Fruit fly (Drosophila melanogaster) S2 (cell line): ENCODE measurements around the gene tub.

Experiments used
- CG8478 ChIP-seq: fragments of >200 bp; optimal IDR thresholded peaks from 2 replicates; lab custom pipeline; 2018
- CTCF ChIP-seq, 2 experiments: fragments of >200 bp; optimal IDR thresholded peaks; 2 replicates each; lab custom pipeline; 2018

- TF ChIP-seq CTCF (optimal IDR thresholded peaks at IDR 0.05; lab: Kevin White, UChicago) = no peak
- no peak for TF ChIP-seq CG8478 (lab: Kevin White, UChicago)
Observed at dm6 chr3R:4401977-4402589, 14.5 kb downstream of the tub start, which contains the start of gene CG9853.
